Fruit fly (Drosophila melanogaster) whole organism, prepupa: ENCODE data around the gene CG7789.

ENCODE experiments used
- Lpt ChIP-seq: fragments of 200-800 bp; sonication (Bioruptor generic); optimal IDR thresholded peaks from 3 replicates; lab custom pipeline; 2016; ENCODE audit warnings: missing biosample characterization, missing genetic modification characterization
- Smox ChIP-seq: fragments of 200-800 bp; sonication (Bioruptor generic); optimal IDR thresholded peaks from 3 replicates; lab custom pipeline; 2016; ENCODE audit warnings: missing biosample characterization, missing genetic modification characterization
- Sox14 ChIP-seq: fragments of 200-800 bp; sonication (Bioruptor generic); optimal IDR thresholded peaks from 3 replicates; lab custom pipeline; 2016; ENCODE audit warnings: missing biosample characterization, missing genetic modification characterization
- net ChIP-seq: fragments of 200-800 bp; sonication (Bioruptor generic); optimal IDR thresholded peaks from 3 replicates; lab custom pipeline; 2016; ENCODE audit warnings: missing biosample characterization, missing genetic modification characterization

DNA sequence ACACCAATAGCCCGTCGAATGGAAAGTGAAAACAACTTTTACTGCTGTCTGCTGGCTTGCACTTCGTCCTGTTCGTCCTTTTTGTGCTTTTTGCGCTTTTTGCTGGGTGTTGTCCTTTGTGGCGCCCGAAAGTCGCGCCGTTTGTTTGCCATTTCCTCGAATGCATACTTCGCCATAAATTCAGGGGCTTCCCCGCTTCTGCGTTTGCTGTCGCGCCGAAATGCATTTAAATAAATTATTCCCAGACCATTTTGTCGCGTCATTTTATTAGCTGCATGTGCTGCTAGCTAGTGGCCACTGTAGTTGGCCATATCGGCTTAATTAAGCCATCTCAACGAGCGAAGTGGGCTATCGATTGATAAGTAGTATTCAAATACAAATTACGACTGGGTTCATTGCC is 17.8 kb upstream of the CG7789 start:
- TF ChIP-seq Sox14 (GFP tag; lab: Kevin White, UChicago) (no peak), Lpt (GFP tag; lab: Kevin White, UChicago) (no peak), Smox (GFP tag; lab: Kevin White, UChicago) (no peak), net (GFP tag; lab: Kevin White, UChicago) (no peak)
